Fruit fly (Drosophila melanogaster) whole organism, prepupa: ENCODE results near the gene Pex2.

ENCODE experiments used
- CG10631 ChIP-seq: fragments of 200-800 bp; sonication (Bioruptor generic); optimal IDR thresholded peaks from 2 replicates; lab custom pipeline; 2016; ENCODE audit warnings: missing biosample characterization, missing genetic modification characterization
- CG11294 ChIP-seq: fragments of 200-800 bp; sonication (Bioruptor generic); IDR thresholded peaks from 2 replicates; pipeline ENCODE4 v1.3.6; 2022; ENCODE audit warnings: missing biosample characterization, missing genetic modification characterization
- CG16779 ChIP-seq: fragments of 200-800 bp; sonication (Bioruptor generic); optimal IDR thresholded peaks from 3 replicates; lab custom pipeline; 2017; ENCODE audit warnings: missing biosample characterization, mild to moderate bottlenecking, missing genetic modification characterization
- CG3919 ChIP-seq: fragments of 200-800 bp; sonication (Bioruptor generic); optimal IDR thresholded peaks from 3 replicates; lab custom pipeline; 2016; ENCODE audit warnings: missing biosample characterization, missing genetic modification characterization
- CG8632 ChIP-seq: fragments of 200-800 bp; sonication (Bioruptor generic); optimal IDR thresholded peaks from 3 replicates; lab custom pipeline; 2016; ENCODE audit warnings: missing biosample characterization, missing genetic modification characterization
- cyc ChIP-seq: fragments of 200-800 bp; sonication (Bioruptor generic); optimal IDR thresholded peaks from 3 replicates; lab custom pipeline; 2016; ENCODE audit warnings: missing biosample characterization, missing genetic modification characterization
- spab ChIP-seq: fragments of 200-800 bp; sonication (Bioruptor generic); optimal IDR thresholded peaks from 2 replicates; lab custom pipeline; 2017; ENCODE audit warnings: missing biosample characterization, mild to moderate bottlenecking, missing genetic modification characterization, missing genetic modification reagents

DNA sequence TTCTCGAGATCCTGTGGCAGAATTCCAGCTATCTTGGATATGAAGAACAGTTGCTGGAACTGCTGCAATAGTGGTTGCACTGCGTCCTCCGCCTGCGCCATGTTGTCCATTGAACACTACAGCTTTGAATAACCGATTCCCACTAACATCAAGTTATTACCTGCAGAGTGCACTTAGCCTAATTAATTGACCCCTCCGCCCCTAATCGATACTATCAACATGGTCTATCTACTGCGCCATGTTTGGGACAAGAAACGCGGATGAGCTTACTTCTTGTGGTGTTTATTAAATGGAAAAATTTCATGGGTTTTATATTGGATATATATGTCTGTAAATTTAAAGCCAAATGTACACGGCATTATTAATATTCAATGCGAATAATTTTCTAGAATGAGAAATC is 32.0 kb upstream of the Pex2 start, which contains the start of gene Gr66a:
- TF ChIP-seq CG16779 (tag; lab: Kevin White, UChicago) = no peak
- no peak for TF ChIP-seq cyc (GFP tag; lab: Kevin White, UChicago)
- no peak for TF ChIP-seq CG8632 (GFP tag; lab: Kevin White, UChicago)
- no peak for TF ChIP-seq CG10631 (GFP tag; lab: Kevin White, UChicago)
- no peak for TF ChIP-seq CG11294 (GFP tag; lab: Robert Waterston, UW)
- TF ChIP-seq CG3919 (GFP tag; lab: Kevin White, UChicago) = no peak
- TF ChIP-seq spab = no peak
